Worm (Caenorhabditis elegans) whole organism, early embryonic: Measurements from ENCODE around the gene K01H12.4.

Source experiments
- pes-1 ChIP-seq: fragments of 200-800 bp; sonication (Bioruptor generic); IDR thresholded peaks from 2 replicates; pipeline ENCODE4 v1.3.6; 2022; ENCODE audit warnings: missing genetic modification reagents, missing genetic modification characterization, missing compliant biosample characterization
- tra-4 ChIP-seq: sonication (generic microtip); optimal IDR thresholded peaks from 2 replicates; lab custom pipeline; 2017; ENCODE audit warnings: missing genetic modification characterization, missing compliant biosample characterization

ce11 chrIV:9669969-9670368 is 42.9 kb upstream of the K01H12.4 start:
- no peak for TF ChIP-seq tra-4 (tag; lab: Kevin White, UChicago)
- TF ChIP-seq pes-1 (GFP tag; lab: Robert Waterston, UW): no peak
